Fruit fly (Drosophila melanogaster): ENCODE results near the gene CG13113.

DNA sequence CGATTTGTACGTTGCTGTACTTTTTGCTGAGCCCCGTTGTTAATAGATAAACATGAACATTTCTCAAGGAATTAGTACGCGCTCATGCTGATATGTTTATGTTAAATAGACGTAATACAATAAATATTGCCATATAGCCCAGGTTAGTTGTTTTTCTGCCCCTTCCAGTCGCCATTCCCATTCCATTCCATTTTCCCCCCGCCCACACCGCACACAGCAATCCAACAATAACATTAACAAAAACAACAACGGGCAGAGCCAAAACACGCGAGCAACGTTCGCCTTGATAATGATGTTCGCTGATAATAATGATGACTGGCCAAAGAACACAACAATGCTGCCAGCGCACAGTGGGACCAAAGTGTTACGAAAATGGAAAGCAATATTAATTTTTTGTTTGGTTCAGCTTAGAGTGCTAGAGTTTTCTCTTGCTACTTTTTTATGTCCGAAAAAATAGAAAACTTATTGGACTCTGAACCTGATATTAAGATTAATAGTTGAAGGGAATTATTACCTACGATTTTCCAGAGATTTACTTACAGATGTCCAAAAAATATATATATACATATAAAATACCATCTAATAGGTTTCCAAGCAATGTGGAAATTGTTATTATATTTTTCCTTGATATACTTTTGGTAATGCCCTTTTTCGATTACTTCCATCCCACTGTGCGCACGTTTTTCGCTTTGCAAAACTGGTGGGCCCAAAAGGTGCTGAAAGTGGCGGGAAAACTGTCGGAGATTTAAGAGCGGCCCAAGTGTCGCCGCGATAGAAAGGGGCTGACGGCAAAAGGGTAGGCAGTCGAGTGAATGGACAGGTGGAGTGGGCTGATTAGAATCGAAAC, 25.8 kb downstream of the CG13113 start:
- TF ChIP-seq CG8478 (optimal IDR thresholded peaks at IDR 0.05) (no peak), CTCF (optimal IDR thresholded peaks at IDR 0.05) (no peak)

Data from S2 (cell line).